Fruit fly (Drosophila melanogaster): ENCODE measurements around the gene CG14052.

DNA sequence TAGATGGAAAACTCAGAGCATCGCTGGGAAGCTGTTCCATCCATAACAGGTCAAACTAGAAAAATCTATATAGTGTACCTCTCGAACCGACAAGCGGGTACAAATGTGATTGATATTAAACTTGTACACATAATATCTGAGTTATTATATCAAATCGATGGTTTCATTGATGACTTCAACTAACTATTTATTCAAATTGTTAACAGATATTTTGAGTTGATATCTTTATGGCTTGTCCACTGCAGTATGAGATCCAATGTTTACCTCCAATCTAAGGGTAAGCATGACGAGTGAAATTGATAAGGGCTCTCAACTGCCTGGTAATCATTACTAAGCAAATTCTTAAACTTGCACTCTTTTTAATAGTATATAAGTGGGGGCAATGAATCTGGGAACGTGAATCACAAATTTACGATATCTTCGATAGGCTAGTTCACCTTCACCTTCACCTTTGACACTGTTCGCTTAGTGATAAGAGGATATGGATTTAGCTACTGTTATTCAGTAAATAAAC lies 47.5 kb upstream of the CG14052 start, which contains the start of gene Cyp4d2:
- no peak for TF ChIP-seq Sin3A (optimal IDR thresholded peaks at IDR 0.05)
- no peak for TF ChIP-seq psq (optimal IDR thresholded peaks at IDR 0.05)
- no peak for TF ChIP-seq ttk (optimal IDR thresholded peaks at IDR 0.05)
- TF ChIP-seq insv (optimal IDR thresholded peaks at IDR 0.05) = no peak
- TF ChIP-seq Myc (optimal IDR thresholded peaks at IDR 0.05) = no peak
- no peak for TF ChIP-seq h (optimal IDR thresholded peaks at IDR 0.05)

Data from Kc167 (cell line).